Fruit fly (Drosophila melanogaster) whole organism, embryonic: ENCODE data around the gene Cyp4ac2.

Experiments used
- Asciz ChIP-seq: fragments of 200-800 bp; sonication (Bioruptor generic); optimal IDR thresholded peaks from 2 replicates; lab custom pipeline; 2017; ENCODE audit warnings: missing biosample characterization, mild to moderate bottlenecking, missing genetic modification characterization, missing genetic modification reagents
- Bgb ChIP-seq: fragments of 200-800 bp; sonication (Bioruptor generic); IDR thresholded peaks from 2 replicates; pipeline ENCODE4 v1.3.6; 2022; ENCODE audit warnings: missing biosample characterization, missing genetic modification characterization; ENCODE audit not compliant: partially characterized antibody
- Blimp-1 ChIP-seq: fragments of 200-800 bp; sonication (Bioruptor generic); optimal IDR thresholded peaks from 3 replicates; lab custom pipeline; 2018; ENCODE audit warnings: missing biosample characterization, missing genetic modification characterization, mild to moderate bottlenecking, moderate library complexity, missing genetic modification reagents
- C15 ChIP-seq: fragments of 200-800 bp; sonication (Bioruptor generic); IDR thresholded peaks from 3 replicates; pipeline ENCODE4 v1.3.6; 2022; ENCODE audit warnings: missing biosample characterization, missing genetic modification characterization
- CG11247 ChIP-seq: fragments of 200-800 bp; sonication (Bioruptor generic); IDR thresholded peaks from 2 replicates; pipeline ENCODE4 v1.3.6; 2022; ENCODE audit warnings: missing biosample characterization, missing genetic modification characterization
- CG15073 ChIP-seq: fragments of 200-800 bp; sonication (Bioruptor generic); optimal IDR thresholded peaks from 2 replicates; lab custom pipeline; 2016; ENCODE audit warnings: missing biosample characterization, missing genetic modification characterization
- CG17385 ChIP-seq: fragments of 200-800 bp; sonication (Bioruptor generic); optimal IDR thresholded peaks from 3 replicates; lab custom pipeline; 2018; ENCODE audit warnings: missing biosample characterization, mild to moderate bottlenecking, missing genetic modification characterization
- CG1792 ChIP-seq: fragments of 200-800 bp; sonication (Bioruptor generic); optimal IDR thresholded peaks from 2 replicates; lab custom pipeline; 2016; ENCODE audit warnings: missing biosample characterization, missing genetic modification characterization
- CG18011 ChIP-seq: fragments of 200-800 bp; sonication (Bioruptor generic); optimal IDR thresholded peaks from 2 replicates; lab custom pipeline; 2017; ENCODE audit warnings: missing biosample characterization, missing genetic modification characterization, mild to moderate bottlenecking, moderate library complexity, missing genotype
- CG2129 ChIP-seq: fragments of 200-800 bp; sonication (Bioruptor generic); IDR thresholded peaks from 2 replicates; pipeline ENCODE4 v1.3.6; 2022; ENCODE audit warnings: missing biosample characterization, missing genetic modification characterization; ENCODE audit not compliant: partially characterized antibody
- CG32772 ChIP-seq: fragments of 200-800 bp; sonication (Bioruptor generic); IDR thresholded peaks from 2 replicates; pipeline ENCODE4 v1.3.6; 2022; ENCODE audit warnings: missing biosample characterization, missing genetic modification characterization
- CG34376 ChIP-seq: fragments of 200-800 bp; sonication (Bioruptor generic); optimal IDR thresholded peaks from 2 replicates; lab custom pipeline; 2018; ENCODE audit warnings: missing biosample characterization, mild to moderate bottlenecking, missing genetic modification characterization
- CG3726 ChIP-seq: fragments of 200-800 bp; sonication (Bioruptor generic); IDR thresholded peaks from 3 replicates; pipeline ENCODE4, ENCODE4 v1.3.6; 2022; ENCODE audit warnings: missing biosample characterization, missing genetic modification characterization
- CG4404 ChIP-seq: fragments of 200-800 bp; sonication (Bioruptor generic); IDR thresholded peaks from 2 replicates; pipeline ENCODE4 v1.3.6; 2022; ENCODE audit warnings: missing biosample characterization, missing genetic modification characterization
- CG5180 ChIP-seq: fragments of 200-800 bp; sonication (Bioruptor generic); optimal IDR thresholded peaks from 3 replicates; lab custom pipeline; 2017; ENCODE audit warnings: missing biosample characterization, missing genetic modification characterization, mild to moderate bottlenecking, moderate library complexity, missing genetic modification reagents
- CG6254 ChIP-seq: fragments of 200-800 bp; sonication (Bioruptor generic); optimal IDR thresholded peaks from 3 replicates; lab custom pipeline; 2017; ENCODE audit warnings: mild to moderate bottlenecking, missing biosample characterization, missing genetic modification reagents, missing genetic modification characterization
- CG6813 ChIP-seq: fragments of 200-800 bp; sonication (Bioruptor generic); optimal IDR thresholded peaks from 2 replicates; lab custom pipeline; 2017; ENCODE audit warnings: missing biosample characterization, missing genetic modification characterization, mild to moderate bottlenecking, moderate library complexity, missing genetic modification reagents
- CG8765 ChIP-seq: fragments of 200-800 bp; sonication (Bioruptor generic); IDR thresholded peaks from 2 replicates; pipeline ENCODE4 v1.3.6; 2022; ENCODE audit warnings: missing biosample characterization, missing genetic modification characterization
- CTCF ChIP-seq: fragments of 200-800 bp; sonication (Bioruptor generic); optimal IDR thresholded peaks from 2 replicates; lab custom pipeline; 2017; ENCODE audit warnings: missing biosample characterization, mild to moderate bottlenecking, missing genetic modification characterization, moderate library complexity
- D ChIP-seq, 2 experiments: fragments of 200-800 bp in 1 of 2; fragments of >200 bp in 1 of 2; sonication (Bioruptor generic) in 1 of 2; optimal IDR thresholded peaks; 2 replicates in 1 of 2; 3 replicates in 1 of 2; lab custom pipeline; 2017; ENCODE audit warnings: mild to moderate bottlenecking in 1 of 2, missing biosample characterization in 1 of 2, missing genetic modification characterization in 1 of 2, missing genetic modification reagents in 1 of 2
- D19B ChIP-seq: fragments of 200-800 bp; sonication (Bioruptor generic); optimal IDR thresholded peaks from 2 replicates; lab custom pipeline; 2017; ENCODE audit warnings: missing biosample characterization, mild to moderate bottlenecking, missing genetic modification characterization
- E2f2 ChIP-seq: fragments of 200-800 bp; sonication (Bioruptor generic); IDR thresholded peaks from 2 replicates; pipeline ENCODE4 v1.3.6; 2022; ENCODE audit warnings: missing biosample characterization, missing genetic modification characterization
- Gug ChIP-seq: fragments of 200-800 bp; sonication (Bioruptor generic); IDR thresholded peaks from 4 replicates; pipeline ENCODE4 v1.3.6; 2022; ENCODE audit warnings: missing biosample characterization, missing genetic modification characterization
- H2.0 ChIP-seq: fragments of 200-800 bp; sonication (Bioruptor generic); IDR thresholded peaks from 2 replicates; pipeline ENCODE4 v1.3.6; 2022; ENCODE audit warnings: missing biosample characterization, missing genetic modification characterization
- Hand ChIP-seq: fragments of 200-800 bp; sonication (Bioruptor generic); optimal IDR thresholded peaks from 2 replicates; lab custom pipeline; 2017; ENCODE audit warnings: mild to moderate bottlenecking, missing biosample characterization, missing genetic modification reagents, missing genetic modification characterization
- Nf-YA ChIP-seq: fragments of 200-800 bp; sonication (Bioruptor generic); IDR thresholded peaks from 2 replicates; pipeline ENCODE4 v1.3.6; 2022; ENCODE audit warnings: missing biosample characterization, missing genetic modification characterization
- Ptx1 ChIP-seq: fragments of 200-800 bp; sonication (Bioruptor generic); IDR thresholded peaks from 2 replicates; pipeline ENCODE4 v1.3.6; 2022; ENCODE audit warnings: missing biosample characterization, missing genetic modification characterization
- Sin3A ChIP-seq: fragments of >200 bp; optimal IDR thresholded peaks from 2 replicates; lab custom pipeline; 2018
- Spps ChIP-seq: fragments of 200-800 bp; sonication (Bioruptor generic); optimal IDR thresholded peaks from 2 replicates; lab custom pipeline; 2018; ENCODE audit warnings: missing biosample characterization, mild to moderate bottlenecking, missing genetic modification characterization
- abd-A ChIP-seq: fragments of 200-800 bp; sonication (Bioruptor generic); optimal IDR thresholded peaks from 3 replicates; lab custom pipeline; 2019; ENCODE audit warnings: missing biosample characterization, mild to moderate bottlenecking, missing genetic modification characterization, moderate library complexity
- ap ChIP-seq: fragments of 200-800 bp; sonication (Bioruptor generic); IDR thresholded peaks from 2 replicates; pipeline ENCODE4 v1.3.6; 2022; ENCODE audit warnings: missing biosample characterization, missing genetic modification characterization
- ash1 ChIP-seq: fragments of 200-800 bp; sonication (Bioruptor generic); optimal IDR thresholded peaks from 2 replicates; lab custom pipeline; 2018; ENCODE audit warnings: missing biosample characterization, mild to moderate bottlenecking, missing genetic modification characterization
- chinmo ChIP-seq: fragments of 200-800 bp; sonication (Bioruptor generic); IDR thresholded peaks from 4 replicates; pipeline ENCODE4 v1.3.6; 2022; ENCODE audit warnings: missing biosample characterization, missing genetic modification characterization; ENCODE audit not compliant: partially characterized antibody
- chm ChIP-seq: fragments of 200-800 bp; sonication (Bioruptor generic); IDR thresholded peaks from 2 replicates; pipeline ENCODE4 v1.3.6; 2022; ENCODE audit warnings: missing biosample characterization, missing genetic modification characterization
- corto ChIP-seq: fragments of 200-800 bp; sonication (Bioruptor generic); optimal IDR thresholded peaks from 2 replicates; lab custom pipeline; 2016; ENCODE audit warnings: missing biosample characterization, mild to moderate bottlenecking, missing genetic modification characterization, moderate library complexity
- emc ChIP-seq: fragments of 200-800 bp; sonication (Bioruptor generic); optimal IDR thresholded peaks from 2 replicates; lab custom pipeline; 2016; ENCODE audit warnings: missing biosample characterization, missing genetic modification characterization
- ham ChIP-seq: fragments of 200-800 bp; sonication (Bioruptor generic); IDR thresholded peaks from 2 replicates; pipeline ENCODE4 v1.3.6; 2022; ENCODE audit warnings: missing biosample characterization, missing genetic modification characterization
- insv ChIP-seq, 2 experiments: fragments of 200-800 bp; sonication (Bioruptor generic); optimal IDR thresholded peaks; 3 replicates each; lab custom pipeline; 2016 to 2018; ENCODE audit warnings: missing biosample characterization in 2 of 2, missing genetic modification characterization in 2 of 2
- klu ChIP-seq: fragments of 200-800 bp; sonication (Bioruptor generic); IDR thresholded peaks from 2 replicates; pipeline ENCODE4 v1.3.6; 2022; ENCODE audit warnings: missing biosample characterization, missing genetic modification characterization
- lola ChIP-seq, 3 experiments: fragments of >200 bp in 2 of 3; fragments of 200-800 bp in 1 of 3; sonication (Bioruptor generic) in 1 of 3; optimal IDR thresholded peaks; 2 replicates each; lab custom pipeline; 2017 to 2019; ENCODE audit warnings: missing biosample characterization in 3 of 3, missing genetic modification characterization in 3 of 3, mild to moderate bottlenecking in 1 of 3, moderate library complexity in 1 of 3
- oc ChIP-seq: fragments of 200-800 bp; sonication (Bioruptor generic); optimal IDR thresholded peaks from 2 replicates; lab custom pipeline; 2018; ENCODE audit warnings: missing biosample characterization, mild to moderate bottlenecking, missing genetic modification characterization, moderate library complexity
- phol ChIP-seq: fragments of 200-800 bp; sonication (Bioruptor generic); optimal IDR thresholded peaks from 3 replicates; lab custom pipeline; 2018; ENCODE audit warnings: missing biosample characterization, mild to moderate bottlenecking, missing genetic modification characterization, moderate library complexity
- sisA ChIP-seq: fragments of 200-800 bp; sonication (Bioruptor generic); IDR thresholded peaks from 2 replicates; pipeline ENCODE4 v1.3.6; 2022; ENCODE audit warnings: missing biosample characterization, missing genetic modification characterization
- slbo ChIP-seq: fragments of 200-800 bp; sonication (Bioruptor generic); IDR thresholded peaks from 2 replicates; pipeline ENCODE4 v1.3.6; 2022; ENCODE audit warnings: missing biosample characterization, missing genetic modification characterization
- slp2 ChIP-seq: fragments of 200-800 bp; sonication (Bioruptor generic); optimal IDR thresholded peaks from 2 replicates; lab custom pipeline; 2016; ENCODE audit warnings: missing biosample characterization, missing genetic modification characterization
- sna ChIP-seq: fragments of 200-800 bp; sonication (Bioruptor generic); IDR thresholded peaks from 2 replicates; pipeline ENCODE4 v1.3.6; 2022; ENCODE audit warnings: missing biosample characterization, missing genetic modification characterization; ENCODE audit not compliant: partially characterized antibody
- sob ChIP-seq: fragments of 200-800 bp; sonication (Bioruptor generic); IDR thresholded peaks from 2 replicates; pipeline ENCODE4 v1.3.6; 2022; ENCODE audit warnings: missing biosample characterization, missing genetic modification characterization
- sr ChIP-seq: fragments of 200-800 bp; sonication (Bioruptor generic); IDR thresholded peaks from 3 replicates; pipeline ENCODE4 v1.3.6; 2022; ENCODE audit warnings: missing biosample characterization, missing genetic modification characterization
- wek ChIP-seq: fragments of 200-800 bp; sonication (Bioruptor generic); optimal IDR thresholded peaks from 3 replicates; lab custom pipeline; 2018; ENCODE audit warnings: missing biosample characterization, mild to moderate bottlenecking, missing genetic modification characterization, moderate library complexity
- yki ChIP-seq: fragments of >200 bp; optimal IDR thresholded peaks from 3 replicates; lab custom pipeline; 2018

The Cyp4ac2 gene

dm6 chr2L:5260267-5260666 lies 5.9 kb upstream of the Cyp4ac2 start (continued):
- TF ChIP-seq CG32772 (no peak), klu (no peak), CG5180 (no peak), Sin3A (lab: Kevin White, UChicago) (no peak), CG11247 (GFP tag; lab: Robert Waterston, UW) (no peak), CG3726 (no peak), ash1 (GFP tag; lab: Kevin White, UChicago) (no peak), CG8765 (GFP tag; lab: Robert Waterston, UW) (no peak), phol (tag; lab: Kevin White, UChicago) (no peak), Asciz (GFP tag; lab: Kevin White, UChicago) (no peak), Ptx1 (GFP tag; lab: Robert Waterston, UW) (no peak), sna (GFP tag; lab: Robert Waterston, UW) (no peak), yki (lab: Kevin White, UChicago) (no peak), sr (no peak), D19B (GFP tag; lab: Kevin White, UChicago) (no peak), abd-A (peak; percentile 42), H2.0 (GFP tag; lab: Robert Waterston, UW) (no peak), chinmo (GFP tag; lab: Robert Waterston, UW) (0 out of 4 replicates have a peak, but pooled peaks have one; percentile 10), oc (peak; percentile 93), corto (no peak), CG6254 (GFP tag; lab: Kevin White, UChicago) (no peak), CG15073 (GFP tag; lab: Kevin White, UChicago) (no peak), Nf-YA (GFP tag; lab: Robert Waterston, UW) (no peak), Bgb (GFP tag; lab: Robert Waterston, UW) (no peak), slp2 (GFP tag; lab: Kevin White, UChicago) (no peak)
- TF ChIP-seq, all 482 proteins: peak for 5

dm6 chr2L:5261223-5261984 lies 4.8 kb upstream of the Cyp4ac2 start:
- TF ChIP-seq CG1792, result no peak
- TF ChIP-seq C15, result no peak
- 0 out of 2 replicates have a peak, but pooled peaks have one; percentile 27 for TF ChIP-seq E2f2
- TF ChIP-seq Hand (GFP tag; lab: Kevin White, UChicago), result no peak
- no peak for TF ChIP-seq insv (GFP tag; optimal IDR thresholded peaks at IDR 0.05; lab: Kevin White, UChicago)
- no peak for TF ChIP-seq sr
- TF ChIP-seq sisA, result no peak
- peak; percentile 43; the same call in 1 of the 2 replicates for TF ChIP-seq CG4404 (GFP tag; lab: Robert Waterston, UW)
- TF ChIP-seq ap (GFP tag; lab: Robert Waterston, UW), result 0 out of 2 replicates have a peak, but pooled peaks have one; percentile 17
- no peak for TF ChIP-seq CG34376 (GFP tag; lab: Kevin White, UChicago)
- TF ChIP-seq CG6813 (GFP tag; lab: Kevin White, UChicago), result peak; percentile 33
- TF ChIP-seq wek (GFP tag; lab: Kevin White, UChicago), result no peak
- no peak for TF ChIP-seq CG17385 (GFP tag; lab: Kevin White, UChicago)
- no peak for TF ChIP-seq ham
- TF ChIP-seq Gug (GFP tag; lab: Robert Waterston, UW), result no peak
- TF ChIP-seq lola (GFP tag; optimal IDR thresholded peaks at IDR 0.05; lab: Kevin White, UChicago), result peak in 1 of 3 experiments; percentile 66
- peak; percentile 48; the same call in 1 of the 2 replicates for TF ChIP-seq slbo (GFP tag; lab: Robert Waterston, UW)
- no peak for TF ChIP-seq CTCF (GFP tag; lab: Kevin White, UChicago)
- 0 out of 2 replicates have a peak, but pooled peaks have one; percentile 18 for TF ChIP-seq sob (GFP tag; lab: Robert Waterston, UW)
- TF ChIP-seq chm (GFP tag; lab: Robert Waterston, UW), result no peak
- TF ChIP-seq CG2129 (GFP tag; lab: Robert Waterston, UW), result no peak
- no peak for TF ChIP-seq emc (GFP tag; lab: Kevin White, UChicago)
- TF ChIP-seq Blimp-1 (GFP tag; lab: Kevin White, UChicago), result peak; percentile 59
- peak; percentile 49 for TF ChIP-seq Spps (tag; lab: Kevin White, UChicago)
- TF ChIP-seq D (optimal IDR thresholded peaks at IDR 0.05; lab: Kevin White, UChicago), result no peak
- TF ChIP-seq D (GFP tag; optimal IDR thresholded peaks at IDR 0.05; lab: Kevin White, UChicago), result no peak
- TF ChIP-seq CG18011 (GFP tag; lab: Kevin White, UChicago), result no peak
